Worm (Caenorhabditis elegans) whole organism, late embryonic: ENCODE results near the gene C01G6.9.

Source experiments
- lin-11 ChIP-seq: fragments of 200-800 bp; sonication (Bioruptor generic); optimal IDR thresholded peaks from 2 replicates; lab custom pipeline; 2018; ENCODE audit warnings: mild to moderate bottlenecking, missing genetic modification characterization, missing compliant biosample characterization
- tbx-7 ChIP-seq: sonication (generic microtip); optimal IDR thresholded peaks from 2 replicates; lab custom pipeline; 2016; ENCODE audit warnings: missing genotype, missing genetic modification characterization, missing compliant biosample characterization
- unc-86 ChIP-seq: sonication (generic microtip); optimal IDR thresholded peaks from 2 replicates; lab custom pipeline; 2016; ENCODE audit warnings: missing genetic modification characterization, missing compliant biosample characterization

- TF ChIP-seq unc-86 (tag; lab: Kevin White, UChicago) (no peak), tbx-7 (tag; lab: Kevin White, UChicago) (no peak), lin-11 (tag; lab: Kevin White, UChicago) (no peak)
Observed at ce11 chrII:9277153-9277552, 18.5 kb downstream of the C01G6.9 start.
